Worm (Caenorhabditis elegans) whole organism, L1 larva: ENCODE measurements around the gene npr-30.
A peak's percentile ranks its signal among the peaks of the same experiment; 100 is the strongest.

Experiments used
- C04F5.9 ChIP-seq: sonication (generic microtip); optimal IDR thresholded peaks from 2 replicates; lab custom pipeline; 2016; ENCODE audit warnings: missing genetic modification characterization, missing compliant biosample characterization
- aha-1 ChIP-seq: fragments of 150-350 bp; optimal IDR thresholded peaks from 2 replicates; lab custom pipeline; 2014; ENCODE audit warnings: missing biosample characterization, missing genetic modification characterization
- ceh-8 ChIP-seq: fragments of 200-800 bp; sonication (Bioruptor generic); optimal IDR thresholded peaks from 2 replicates; lab custom pipeline; 2018; ENCODE audit warnings: mild to moderate bottlenecking, missing genetic modification characterization, moderate library complexity, missing compliant biosample characterization
- dsc-1 ChIP-seq: sonication (generic microtip); optimal IDR thresholded peaks from 2 replicates; lab custom pipeline; 2016; ENCODE audit warnings: mild to moderate bottlenecking, missing genetic modification characterization, missing compliant biosample characterization
- efl-1 ChIP-seq, 4 experiments: fragments of 150-350 bp; optimal IDR thresholded peaks in 3 of 4; peaks in 1 of 4; 1 replicate in 1 of 4; 2 replicates in 3 of 4; lab custom pipeline; 2014; ENCODE audit warnings: missing biosample characterization in 2 of 4, missing genetic modification characterization in 2 of 4, missing genetic modification reagents in 2 of 4
- efl-3 ChIP-seq: fragments of 200-800 bp; sonication (Bioruptor generic); optimal IDR thresholded peaks from 2 replicates; lab custom pipeline; 2018; ENCODE audit warnings: mild to moderate bottlenecking, missing genetic modification characterization, missing compliant biosample characterization
- egl-13 ChIP-seq: sonication (generic microtip); optimal IDR thresholded peaks from 2 replicates; lab custom pipeline; 2016; ENCODE audit warnings: missing genotype, missing genetic modification reagents, missing genetic modification characterization, missing compliant biosample characterization
- elt-3 ChIP-seq, 6 experiments: fragments of 150-350 bp in 1 of 6; sonication (generic microtip); optimal IDR thresholded peaks; 2 replicates each; lab custom pipeline; 2017 to 2018; ENCODE audit warnings: missing biosample characterization in 6 of 6, missing genetic modification characterization in 6 of 6, inconsistent platforms in 1 of 6
- ets-5 ChIP-seq: fragments of 200-800 bp; sonication (Bioruptor generic); IDR thresholded peaks from 2 replicates; pipeline ENCODE4 v1.3.6; 2022; ENCODE audit warnings: missing genetic modification characterization, missing compliant biosample characterization
- fkh-8 ChIP-seq: sonication (generic microtip); optimal IDR thresholded peaks from 2 replicates; lab custom pipeline; 2016; ENCODE audit warnings: mild to moderate bottlenecking, missing genetic modification characterization, missing compliant biosample characterization
- hpl-2 ChIP-seq: fragments of 150-350 bp; optimal IDR thresholded peaks from 2 replicates; lab custom pipeline; 2014; ENCODE audit warnings: missing biosample characterization, missing genetic modification reagents, missing genetic modification characterization
- isw-1 ChIP-seq: fragments of 200-800 bp; sonication (Bioruptor generic); IDR thresholded peaks from 2 replicates; pipeline ENCODE4 v1.3.6; 2022; ENCODE audit warnings: missing genetic modification characterization, missing compliant biosample characterization
- lin-14 ChIP-seq: fragments of 200-800 bp; sonication (Bioruptor generic); optimal IDR thresholded peaks from 2 replicates; lab custom pipeline; 2018; ENCODE audit warnings: mild to moderate bottlenecking, missing genetic modification characterization, moderate library complexity, missing compliant biosample characterization
- lin-15B ChIP-seq: fragments of 150-350 bp; sonication (generic microtip); optimal IDR thresholded peaks from 3 replicates; lab custom pipeline; 2014; ENCODE audit warnings: missing biosample characterization, missing genetic modification characterization
- lin-35 ChIP-seq, 2 experiments: fragments of 150-350 bp; optimal IDR thresholded peaks; 2 replicates each; lab custom pipeline; 2014; ENCODE audit warnings: missing biosample characterization in 2 of 2, missing genetic modification characterization in 2 of 2, missing genetic modification reagents in 2 of 2
- mdl-1 ChIP-seq, 2 experiments: fragments of 150-350 bp; optimal IDR thresholded peaks; 2 replicates each; lab custom pipeline; 2014 to 2017; ENCODE audit warnings: missing biosample characterization in 2 of 2, missing genetic modification characterization in 2 of 2, inconsistent platforms in 1 of 2
- mef-2 ChIP-seq: fragments of 150-350 bp; optimal IDR thresholded peaks from 2 replicates; lab custom pipeline; 2014; ENCODE audit warnings: missing biosample characterization, missing genetic modification characterization
- mep-1 ChIP-seq: fragments of 150-350 bp; optimal IDR thresholded peaks from 2 replicates; lab custom pipeline; 2014; ENCODE audit warnings: missing biosample characterization, missing genetic modification characterization
- nhr-11 ChIP-seq: fragments of 150-350 bp; optimal IDR thresholded peaks from 2 replicates; lab custom pipeline; 2014; ENCODE audit warnings: missing biosample characterization, missing genetic modification characterization
- nhr-237 ChIP-seq: fragments of 150-350 bp; optimal IDR thresholded peaks from 2 replicates; lab custom pipeline; 2014; ENCODE audit warnings: missing biosample characterization, missing genetic modification characterization
- nhr-28 ChIP-seq: fragments of 150-350 bp; optimal IDR thresholded peaks from 2 replicates; lab custom pipeline; 2014; ENCODE audit warnings: missing biosample characterization, missing genetic modification characterization
- nhr-47 ChIP-seq: sonication (generic microtip); optimal IDR thresholded peaks from 2 replicates; lab custom pipeline; 2016; ENCODE audit warnings: mild to moderate bottlenecking, missing genetic modification characterization, moderate library complexity, missing compliant biosample characterization
- nhr-71 ChIP-seq: sonication (generic microtip); optimal IDR thresholded peaks from 2 replicates; lab custom pipeline; 2016; ENCODE audit warnings: mild to moderate bottlenecking, missing genetic modification characterization, moderate library complexity, missing compliant biosample characterization
- nhr-84 ChIP-seq: sonication (generic microtip); optimal IDR thresholded peaks from 2 replicates; lab custom pipeline; 2017; ENCODE audit warnings: missing biosample characterization, missing genetic modification characterization
- nhr-85 ChIP-seq: sonication (generic microtip); peaks from one replicate; lab custom pipeline; 2016; ENCODE audit warnings: missing genetic modification characterization, inconsistent platforms, missing compliant biosample characterization
- pqm-1 ChIP-seq: sonication (generic microtip); optimal IDR thresholded peaks from 3 replicates; lab custom pipeline; 2017; ENCODE audit warnings: missing biosample characterization, missing genetic modification characterization
- rnt-1 ChIP-seq: sonication (generic microtip); optimal IDR thresholded peaks from 2 replicates; lab custom pipeline; 2016; ENCODE audit warnings: mild to moderate bottlenecking, missing genetic modification characterization, moderate library complexity, missing compliant biosample characterization
- skn-1 ChIP-seq: fragments of 150-350 bp; optimal IDR thresholded peaks from 2 replicates; lab custom pipeline; 2014; ENCODE audit warnings: missing biosample characterization, missing genetic modification characterization
- snu-23 ChIP-seq: sonication (generic microtip); optimal IDR thresholded peaks from 2 replicates; lab custom pipeline; 2016; ENCODE audit warnings: missing genetic modification characterization, missing compliant biosample characterization
- sox-4 ChIP-seq: sonication (generic microtip); optimal IDR thresholded peaks from 2 replicates; lab custom pipeline; 2016; ENCODE audit warnings: missing genetic modification characterization, missing compliant biosample characterization
- sptf-1 ChIP-seq: fragments of 150-350 bp; optimal IDR thresholded peaks from 2 replicates; lab custom pipeline; 2014; ENCODE audit warnings: missing biosample characterization, missing genetic modification characterization
- sup-37 ChIP-seq: fragments of 200-800 bp; sonication (Bioruptor generic); optimal IDR thresholded peaks from 2 replicates; lab custom pipeline; 2018; ENCODE audit warnings: mild to moderate bottlenecking, missing genetic modification characterization, missing compliant biosample characterization
- swsn-7 ChIP-seq: sonication (generic microtip); optimal IDR thresholded peaks from 2 replicates; lab custom pipeline; 2016; ENCODE audit warnings: missing genetic modification characterization, missing compliant biosample characterization
- tbx-2 ChIP-seq: sonication (generic microtip); optimal IDR thresholded peaks from 2 replicates; lab custom pipeline; 2016; ENCODE audit warnings: missing genetic modification characterization, missing compliant biosample characterization
- unc-30 ChIP-seq: sonication (generic microtip); optimal IDR thresholded peaks from 2 replicates; lab custom pipeline; 2017; ENCODE audit warnings: missing biosample characterization, missing genetic modification characterization
- unc-86 ChIP-seq: sonication (generic microtip); optimal IDR thresholded peaks from 2 replicates; lab custom pipeline; 2016; ENCODE audit warnings: missing genetic modification characterization, missing compliant biosample characterization
- unc-98 ChIP-seq: fragments of 200-800 bp; sonication (Bioruptor generic); IDR thresholded peaks from 2 replicates; pipeline ENCODE4 v1.3.6; 2022; ENCODE audit warnings: missing genetic modification characterization, missing compliant biosample characterization
- vab-15 ChIP-seq: sonication (generic microtip); optimal IDR thresholded peaks from 2 replicates; lab custom pipeline; 2017; ENCODE audit warnings: missing genotype, mild to moderate bottlenecking, missing genetic modification characterization, missing compliant biosample characterization
- xbp-1 ChIP-seq: sonication (generic microtip); optimal IDR thresholded peaks from 2 replicates; lab custom pipeline; 2016; ENCODE audit warnings: missing genetic modification characterization, missing compliant biosample characterization

The npr-30 gene

DNA sequence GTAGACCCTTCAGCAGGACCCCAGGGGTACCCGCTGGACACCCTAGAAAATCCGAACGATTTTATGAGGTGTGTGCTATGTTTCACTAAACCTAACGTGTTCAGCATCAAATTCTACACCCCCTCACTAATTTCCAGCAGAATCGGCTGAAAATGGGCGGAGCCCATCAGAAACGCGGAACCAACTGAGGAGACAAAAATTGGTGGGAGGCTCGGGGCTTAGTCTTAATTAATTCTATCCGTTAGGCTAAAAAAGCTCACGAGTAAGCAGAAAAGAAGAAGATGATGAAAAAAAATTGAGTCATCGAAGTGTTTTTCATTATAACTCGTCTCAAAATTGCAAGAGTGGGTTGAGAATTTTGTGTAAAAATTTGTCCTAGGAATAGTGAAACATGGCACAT, 25.7 kb downstream of the npr-30 start:
- TF ChIP-seq ets-5 (GFP tag; lab: Robert Waterston, UW) = no peak
- TF ChIP-seq nhr-237 (tag; lab: Kevin White, UChicago) = no peak
- no peak for TF ChIP-seq xbp-1 (tag; lab: Kevin White, UChicago)
- peak; percentile 23 for TF ChIP-seq nhr-71 (tag; lab: Kevin White, UChicago)
- TF ChIP-seq nhr-85 (tag; lab: Kevin White, UChicago) = no peak
- no peak for TF ChIP-seq unc-98 (GFP tag; lab: Robert Waterston, UW)
- no peak for TF ChIP-seq nhr-11 (tag; lab: Kevin White, UChicago)
- no peak for TF ChIP-seq vab-15 (tag; lab: Kevin White, UChicago)
- no peak for TF ChIP-seq swsn-7 (tag; lab: Kevin White, UChicago)
- no peak for TF ChIP-seq nhr-84 (tag; lab: Kevin White, UChicago)
- TF ChIP-seq sox-4 (tag; lab: Kevin White, UChicago) = no peak
- TF ChIP-seq fkh-8 (tag; lab: Kevin White, UChicago) = peak; percentile 57
- TF ChIP-seq nhr-47 (tag; lab: Kevin White, UChicago) = peak; percentile 29
- TF ChIP-seq isw-1 = no peak
- peak; percentile 62 for TF ChIP-seq dsc-1 (tag; lab: Kevin White, UChicago)
- no peak for TF ChIP-seq unc-86 (tag; lab: Kevin White, UChicago)
- no peak for TF ChIP-seq mef-2 (tag; lab: Kevin White, UChicago)
- TF ChIP-seq mdl-1 (tag; optimal IDR thresholded peaks at IDR 0.05; lab: Kevin White, UChicago) = no peak
- TF ChIP-seq tbx-2 (tag; lab: Kevin White, UChicago) = no peak
- TF ChIP-seq egl-13 (tag; lab: Kevin White, UChicago) = no peak
- TF ChIP-seq unc-30 (tag; lab: Kevin White, UChicago) = no peak
- TF ChIP-seq rnt-1 (tag; lab: Kevin White, UChicago) = no peak
- TF ChIP-seq lin-35 (GFP tag; optimal IDR thresholded peaks at IDR 0.05; lab: Kevin White, UChicago) = no peak
- TF ChIP-seq efl-3 (GFP tag; lab: Kevin White, UChicago) = no peak
- no peak for TF ChIP-seq nhr-28 (tag; lab: Kevin White, UChicago)
- no peak for TF ChIP-seq sup-37
- no peak for TF ChIP-seq sptf-1
- TF ChIP-seq aha-1 (tag; lab: Kevin White, UChicago) = no peak
- TF ChIP-seq elt-3 (tag; optimal IDR thresholded peaks at IDR 0.05; lab: Kevin White, UChicago) = no peak
- no peak for TF ChIP-seq efl-1 (optimal IDR thresholded peaks at IDR 0.05; lab: Kevin White, UChicago)
- TF ChIP-seq efl-1 (GFP tag; optimal IDR thresholded peaks at IDR 0.05 in 1 of 2; lab: Kevin White, UChicago) = no peak
- no peak for TF ChIP-seq skn-1
- TF ChIP-seq C04F5.9 (tag; lab: Kevin White, UChicago) = no peak
- no peak for TF ChIP-seq pqm-1 (tag; lab: Kevin White, UChicago)
- peak; percentile 42 for TF ChIP-seq lin-14 (GFP tag; lab: Kevin White, UChicago)

DNA sequence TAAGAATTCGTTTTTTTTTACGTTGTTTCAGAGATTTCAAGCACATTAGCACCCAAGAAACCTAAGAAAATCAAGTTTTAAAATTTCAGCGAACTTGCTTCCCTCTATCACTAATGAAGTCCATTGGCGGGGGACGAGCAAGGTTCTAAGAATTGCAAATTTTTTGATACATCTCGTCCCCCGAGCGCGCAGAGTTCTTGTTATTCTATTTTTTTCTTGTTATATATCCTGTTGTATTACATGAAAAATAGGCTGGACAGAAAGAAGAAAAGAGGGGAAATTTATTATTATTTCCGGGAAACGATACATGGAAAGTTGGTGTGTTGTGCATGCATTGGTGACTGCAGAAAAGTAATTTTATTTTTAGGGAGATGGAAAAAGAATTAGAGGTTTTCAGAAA, 26.5 kb downstream of the npr-30 start:
- peak; percentile 24 for TF ChIP-seq dsc-1 (tag; lab: Kevin White, UChicago)
- TF ChIP-seq snu-23 (GFP tag; lab: Kevin White, UChicago) = no peak
- TF ChIP-seq unc-86 (tag; lab: Kevin White, UChicago) = peak; percentile 68
- TF ChIP-seq ceh-8 (GFP tag; lab: Kevin White, UChicago) = no peak
- peak; percentile 52 for TF ChIP-seq nhr-47 (tag; lab: Kevin White, UChicago)
- TF ChIP-seq nhr-71 (tag; lab: Kevin White, UChicago) = peak; percentile 65
- TF ChIP-seq lin-15B = no peak
- TF ChIP-seq sox-4 (tag; lab: Kevin White, UChicago) = peak; percentile 23
- TF ChIP-seq fkh-8 (tag; lab: Kevin White, UChicago) = peak; percentile 65
- no peak for TF ChIP-seq isw-1
- no peak for TF ChIP-seq hpl-2 (GFP tag; lab: Kevin White, UChicago)
- TF ChIP-seq nhr-28 (tag; lab: Kevin White, UChicago) = no peak
- peak; percentile 18 for TF ChIP-seq mep-1 (tag; lab: Kevin White, UChicago)
- TF ChIP-seq egl-13 (tag; lab: Kevin White, UChicago) = peak; percentile 13
- TF ChIP-seq skn-1 = no peak
- peak; percentile 10 for TF ChIP-seq swsn-7 (tag; lab: Kevin White, UChicago)
- TF ChIP-seq lin-14 (GFP tag; lab: Kevin White, UChicago) = peak; percentile 55
